Fruit fly (Drosophila melanogaster): ENCODE results near the gene tzn.

Gene tzn

DNA sequence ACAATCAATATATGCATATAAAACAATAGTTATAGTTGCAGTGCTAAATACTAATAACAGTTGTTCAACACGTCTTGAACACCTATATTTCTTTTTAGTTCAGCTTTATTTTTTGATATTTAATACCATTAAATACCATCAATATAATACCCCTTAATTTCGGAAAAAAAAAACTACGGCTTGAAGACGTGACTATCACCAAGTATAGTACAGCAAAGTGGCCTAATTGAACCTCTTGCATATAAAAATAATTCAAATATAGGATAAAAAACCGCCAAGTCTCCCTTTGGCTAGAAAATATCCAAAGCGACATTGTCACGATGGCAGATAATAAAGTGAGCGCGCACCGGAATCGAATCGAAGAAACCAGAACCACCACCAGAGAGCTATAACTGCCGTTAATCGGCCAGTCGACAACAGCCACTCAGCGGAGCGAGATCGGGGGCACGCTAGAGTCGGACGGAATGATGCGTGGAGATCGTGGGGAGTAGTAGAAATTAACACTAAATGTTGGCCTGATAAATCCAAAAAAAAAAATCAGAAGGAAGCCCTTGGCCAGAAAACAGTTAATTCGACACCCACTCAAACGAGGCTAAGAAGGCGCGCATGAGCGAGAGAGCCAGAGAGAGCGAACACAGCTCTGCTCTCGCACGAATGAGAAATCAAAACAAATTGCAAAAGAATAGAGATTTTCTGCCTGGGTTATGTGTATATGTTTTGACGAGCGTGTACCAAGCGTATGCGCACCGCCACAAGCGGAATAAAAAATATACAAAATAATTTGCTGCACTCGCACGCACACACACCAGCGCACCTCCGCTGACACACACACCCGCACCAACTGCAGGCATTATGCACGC lies 13.4 kb upstream of the tzn start (continued):
- peak; percentile 59 for TF ChIP-seq CG10543 (GFP tag; optimal IDR thresholded peaks at IDR 0.05)
- TF ChIP-seq schlank (tag; optimal IDR thresholded peaks at IDR 0.05), result no peak
- TF ChIP-seq bigmax (GFP tag; optimal IDR thresholded peaks at IDR 0.05), result peak; percentile 37
- TF ChIP-seq Med (GFP tag), result peak; percentile 84
- peak; percentile 75 for TF ChIP-seq CG15514 (GFP tag; optimal IDR thresholded peaks at IDR 0.05)
- no peak for TF ChIP-seq pb (GFP tag; optimal IDR thresholded peaks at IDR 0.05)
- TF ChIP-seq CG5180 (GFP tag; optimal IDR thresholded peaks at IDR 0.05), result no peak
- TF ChIP-seq Dbx (GFP tag; IDR thresholded peaks at IDR 0.05), result peak; percentile 69; the same call in 2 of the 3 replicates
- TF ChIP-seq CG12942 (GFP tag; optimal IDR thresholded peaks at IDR 0.05), result no peak
- TF ChIP-seq Kr (GFP tag; optimal IDR thresholded peaks at IDR 0.05), result no peak
- peak; percentile 32 for TF ChIP-seq CG12299 (tag; optimal IDR thresholded peaks at IDR 0.05)
- TF ChIP-seq Doc2 (GFP tag; IDR thresholded peaks at IDR 0.05), result no peak
- no peak for TF ChIP-seq Poxn (GFP tag; IDR thresholded peaks at IDR 0.05)
- TF ChIP-seq sna (GFP tag; IDR thresholded peaks at IDR 0.05; ENCODE audit: partially characterized antibody), result peak; percentile 45
- no peak for TF ChIP-seq CG32772 (GFP tag; IDR thresholded peaks at IDR 0.05)
- peak; percentile 41; the same call in 1 of the 2 replicates for TF ChIP-seq seq (GFP tag; IDR thresholded peaks at IDR 0.05)
- TF ChIP-seq inv (GFP tag; IDR thresholded peaks at IDR 0.05; ENCODE audit: partially characterized antibody), result 0 out of 2 replicates have a peak, but pooled peaks have one; percentile 27
- TF ChIP-seq ttk (GFP tag; IDR thresholded peaks at IDR 0.05), result no peak
- TF ChIP-seq CG18764 (GFP tag; optimal IDR thresholded peaks at IDR 0.05), result no peak
- peak; percentile 35; the same call in 1 of the 2 replicates for TF ChIP-seq sens-2 (GFP tag; IDR thresholded peaks at IDR 0.05)
- TF ChIP-seq slou (GFP tag; optimal IDR thresholded peaks at IDR 0.05), result no peak
- TF ChIP-seq CG9817 (tag; optimal IDR thresholded peaks at IDR 0.05), result no peak
- TF ChIP-seq z (GFP tag; IDR thresholded peaks at IDR 0.05), result peak; percentile 67; the same call in 2 of the 3 replicates
- TF ChIP-seq maf-S (GFP tag; optimal IDR thresholded peaks at IDR 0.05), result no peak
- TF ChIP-seq sim (GFP tag; IDR thresholded peaks at IDR 0.05), result no peak
- no peak for TF ChIP-seq crol (GFP tag; IDR thresholded peaks at IDR 0.05)
- TF ChIP-seq Max (GFP tag; optimal IDR thresholded peaks at IDR 0.05), result peak; percentile 44
- TF ChIP-seq Nf-YC (tag; optimal IDR thresholded peaks at IDR 0.05), result peak; percentile 55
- no peak for TF ChIP-seq Mes4 (GFP tag; optimal IDR thresholded peaks at IDR 0.05)
- no peak for TF ChIP-seq CG11085 (GFP tag; IDR thresholded peaks at IDR 0.05)
- peak; percentile 35; the same call in 1 of the 3 replicates for TF ChIP-seq ci (GFP tag; IDR thresholded peaks at IDR 0.05)
- peak; percentile 86 for TF ChIP-seq sr (GFP tag; IDR thresholded peaks at IDR 0.05)
- TF ChIP-seq Doc3 (GFP tag; IDR thresholded peaks at IDR 0.05; ENCODE audit: partially characterized antibody), result no peak
- TF ChIP-seq CG8089 (GFP tag; optimal IDR thresholded peaks at IDR 0.05), result peak; percentile 18
- TF ChIP-seq CG18011 (GFP tag; optimal IDR thresholded peaks at IDR 0.05), result no peak
- TF ChIP-seq sqz (GFP tag; optimal IDR thresholded peaks at IDR 0.05), result peak; percentile 84
- TF ChIP-seq ATbp (GFP tag; optimal IDR thresholded peaks at IDR 0.05), result peak; percentile 22
- peak; percentile 63 for TF ChIP-seq sens (GFP tag)
- TF ChIP-seq CG14667 (GFP tag; IDR thresholded peaks at IDR 0.05), result no peak
- TF ChIP-seq unpg (GFP tag; optimal IDR thresholded peaks at IDR 0.05), result peak; percentile 8
- peak; percentile 20 for TF ChIP-seq CG12219 (GFP tag; optimal IDR thresholded peaks at IDR 0.05)
- peak; percentile 39 for TF ChIP-seq CG34376 (GFP tag; optimal IDR thresholded peaks at IDR 0.05)
- no peak for TF ChIP-seq CG4820 (GFP tag; optimal IDR thresholded peaks at IDR 0.05)
- TF ChIP-seq Gsc (GFP tag; IDR thresholded peaks at IDR 0.05), result no peak
- TF ChIP-seq zf30C (GFP tag; optimal IDR thresholded peaks at IDR 0.05), result no peak
- TF ChIP-seq CG17912 (GFP tag; optimal IDR thresholded peaks at IDR 0.05), result no peak
- peak; percentile 23 for TF ChIP-seq lilli (GFP tag; optimal IDR thresholded peaks at IDR 0.05)
- TF ChIP-seq ERR (GFP tag; optimal IDR thresholded peaks at IDR 0.05), result no peak
- TF ChIP-seq Deaf1 (tag; optimal IDR thresholded peaks at IDR 0.05), result peak; percentile 35
